Fruit fly (Drosophila melanogaster) whole organism, embryonic: ENCODE measurements around the gene kni.
A peak's percentile ranks its signal among the peaks of the same experiment; 100 is the strongest.

Experiments used
- CG11456 ChIP-seq: fragments of 200-800 bp; sonication (Bioruptor generic); IDR thresholded peaks from 3 replicates; pipeline ENCODE4 v1.3.6; 2022; ENCODE audit warnings: missing biosample characterization, missing genetic modification characterization
- CG11723 ChIP-seq: fragments of 200-800 bp; sonication (Bioruptor generic); optimal IDR thresholded peaks from 2 replicates; lab custom pipeline; 2017; ENCODE audit warnings: missing biosample characterization, mild to moderate bottlenecking, missing genetic modification characterization
- CG12299 ChIP-seq: fragments of 200-800 bp; sonication (Bioruptor generic); optimal IDR thresholded peaks from 2 replicates; lab custom pipeline; 2018; ENCODE audit warnings: missing biosample characterization, mild to moderate bottlenecking, missing genetic modification characterization
- CG13424 ChIP-seq: fragments of 200-800 bp; sonication (Bioruptor generic); optimal IDR thresholded peaks from 2 replicates; lab custom pipeline; 2019; ENCODE audit warnings: missing biosample characterization, mild to moderate bottlenecking, missing genetic modification characterization, moderate library complexity
- CG13894 ChIP-seq: fragments of 200-800 bp; sonication (Bioruptor generic); optimal IDR thresholded peaks from 3 replicates; lab custom pipeline; 2018; ENCODE audit warnings: missing biosample characterization, mild to moderate bottlenecking, missing genetic modification characterization, moderate library complexity
- CG14014 ChIP-seq: fragments of 200-800 bp; sonication (Bioruptor generic); IDR thresholded peaks from 2 replicates; pipeline ENCODE4 v1.3.6; 2022; ENCODE audit warnings: missing biosample characterization, missing genetic modification characterization
- CG15269 ChIP-seq: fragments of 200-800 bp; sonication (Bioruptor generic); optimal IDR thresholded peaks from 2 replicates; lab custom pipeline; 2018; ENCODE audit warnings: missing biosample characterization, mild to moderate bottlenecking, missing genetic modification characterization, moderate library complexity
- CG16813 ChIP-seq: fragments of 200-800 bp; sonication (Bioruptor generic); IDR thresholded peaks from 3 replicates; pipeline ENCODE4 v1.3.6; 2022; ENCODE audit warnings: missing biosample characterization, missing genetic modification characterization; ENCODE audit not compliant: partially characterized antibody
- CG17328 ChIP-seq: fragments of 200-800 bp; sonication (Bioruptor generic); IDR thresholded peaks from 2 replicates; pipeline ENCODE4 v1.3.6; 2022; ENCODE audit warnings: missing biosample characterization, missing genetic modification characterization
- CG17568 ChIP-seq: fragments of 200-800 bp; sonication (Bioruptor generic); optimal IDR thresholded peaks from 2 replicates; lab custom pipeline; 2018; ENCODE audit warnings: missing biosample characterization, mild to moderate bottlenecking, missing genetic modification characterization, moderate library complexity
- CG18476 ChIP-seq: fragments of 200-800 bp; sonication (Bioruptor generic); optimal IDR thresholded peaks from 2 replicates; lab custom pipeline; 2016; ENCODE audit warnings: missing biosample characterization, mild to moderate bottlenecking, missing genetic modification characterization
- CG2712 ChIP-seq: fragments of 200-800 bp; optimal IDR thresholded peaks from 3 replicates; lab custom pipeline; 2019; ENCODE audit warnings: missing biosample characterization, mild to moderate bottlenecking, missing genetic modification characterization, moderate library complexity
- CG30403 ChIP-seq: fragments of 200-800 bp; sonication (Bioruptor generic); optimal IDR thresholded peaks from 3 replicates; lab custom pipeline; 2016; ENCODE audit warnings: missing biosample characterization, missing genetic modification characterization
- CG33557 ChIP-seq: fragments of 200-800 bp; sonication (Bioruptor generic); optimal IDR thresholded peaks from 2 replicates; lab custom pipeline; 2019; ENCODE audit warnings: missing biosample characterization, mild to moderate bottlenecking, missing genetic modification characterization, moderate library complexity
- CG4404 ChIP-seq: fragments of 200-800 bp; sonication (Bioruptor generic); IDR thresholded peaks from 2 replicates; pipeline ENCODE4 v1.3.6; 2022; ENCODE audit warnings: missing biosample characterization, missing genetic modification characterization
- CG4424 ChIP-seq: fragments of 200-800 bp; sonication (Bioruptor generic); optimal IDR thresholded peaks from 3 replicates; lab custom pipeline; 2016; ENCODE audit warnings: missing biosample characterization, missing genetic modification characterization
- CG5245 ChIP-seq: fragments of 200-800 bp; sonication (Bioruptor generic); optimal IDR thresholded peaks from 3 replicates; lab custom pipeline; 2016; ENCODE audit warnings: missing biosample characterization, missing genetic modification characterization
- CG8359 ChIP-seq: fragments of 200-800 bp; sonication (Bioruptor generic); optimal IDR thresholded peaks from 2 replicates; lab custom pipeline; 2017; ENCODE audit warnings: missing biosample characterization, mild to moderate bottlenecking, missing genetic modification characterization, borderline replicate concordance
- CG9609 ChIP-seq: fragments of 200-800 bp; sonication (Bioruptor generic); optimal IDR thresholded peaks from 3 replicates; lab custom pipeline; 2016; ENCODE audit warnings: missing biosample characterization, missing genetic modification characterization
- CG9932 ChIP-seq: fragments of 200-800 bp; sonication (Bioruptor generic); IDR thresholded peaks from 2 replicates; pipeline ENCODE4 v1.3.6; 2022; ENCODE audit warnings: missing biosample characterization, missing genetic modification characterization
- D ChIP-seq, 2 experiments: fragments of 200-800 bp in 1 of 2; fragments of >200 bp in 1 of 2; sonication (Bioruptor generic) in 1 of 2; optimal IDR thresholded peaks; 2 replicates in 1 of 2; 3 replicates in 1 of 2; lab custom pipeline; 2017; ENCODE audit warnings: mild to moderate bottlenecking in 1 of 2, missing biosample characterization in 1 of 2, missing genetic modification characterization in 1 of 2, missing genetic modification reagents in 1 of 2
- Dip2 ChIP-seq: fragments of 200-800 bp; sonication (Bioruptor generic); IDR thresholded peaks from 2 replicates; pipeline ENCODE4 v1.3.6; 2022; ENCODE audit warnings: missing biosample characterization, missing genetic modification characterization
- E2f1 ChIP-seq: fragments of 200-800 bp; sonication (Bioruptor generic); IDR thresholded peaks from 2 replicates; pipeline ENCODE4 v1.3.6; 2022; ENCODE audit warnings: missing biosample characterization, missing genetic modification characterization
- E2f2 ChIP-seq: fragments of 200-800 bp; sonication (Bioruptor generic); IDR thresholded peaks from 2 replicates; pipeline ENCODE4 v1.3.6; 2022; ENCODE audit warnings: missing biosample characterization, missing genetic modification characterization
- Fer2 ChIP-seq: fragments of 200-800 bp; sonication (Bioruptor generic); optimal IDR thresholded peaks from 2 replicates; lab custom pipeline; 2018; ENCODE audit warnings: missing biosample characterization, mild to moderate bottlenecking, missing genetic modification characterization, moderate library complexity
- H2.0 ChIP-seq: fragments of 200-800 bp; sonication (Bioruptor generic); IDR thresholded peaks from 2 replicates; pipeline ENCODE4 v1.3.6; 2022; ENCODE audit warnings: missing biosample characterization, missing genetic modification characterization
- HHEX ChIP-seq: fragments of 200-800 bp; sonication (Bioruptor generic); optimal IDR thresholded peaks from 3 replicates; lab custom pipeline; 2017; ENCODE audit warnings: missing biosample characterization, mild to moderate bottlenecking, missing genetic modification characterization, missing genetic modification reagents
- Hr51 ChIP-seq, 2 experiments: fragments of 200-800 bp; sonication (Bioruptor generic); optimal IDR thresholded peaks; 2 replicates in 1 of 2; 3 replicates in 1 of 2; lab custom pipeline; 2016 to 2018; ENCODE audit warnings: missing biosample characterization in 2 of 2, missing genetic modification characterization in 2 of 2, mild to moderate bottlenecking in 1 of 2, moderate library complexity in 1 of 2
- Nf-YB ChIP-seq: fragments of 200-800 bp; sonication (Bioruptor generic); optimal IDR thresholded peaks from 3 replicates; lab custom pipeline; 2019; ENCODE audit warnings: missing biosample characterization, mild to moderate bottlenecking, missing genetic modification characterization, moderate library complexity
- Oli ChIP-seq: fragments of 200-800 bp; sonication (Bioruptor generic); optimal IDR thresholded peaks from 2 replicates; lab custom pipeline; 2018; ENCODE audit warnings: missing biosample characterization, mild to moderate bottlenecking, missing genetic modification characterization, moderate library complexity
- Pdp1 ChIP-seq, 2 experiments: fragments of 200-800 bp; sonication (Bioruptor generic); optimal IDR thresholded peaks; 3 replicates each; lab custom pipeline; 2016; ENCODE audit warnings: missing biosample characterization in 2 of 2, missing genetic modification characterization in 2 of 2, mild to moderate bottlenecking in 1 of 2, moderate library complexity in 1 of 2
- Spps ChIP-seq: fragments of 200-800 bp; sonication (Bioruptor generic); optimal IDR thresholded peaks from 2 replicates; lab custom pipeline; 2018; ENCODE audit warnings: missing biosample characterization, mild to moderate bottlenecking, missing genetic modification characterization
- TFAM ChIP-seq: fragments of 200-800 bp; sonication (Bioruptor generic); optimal IDR thresholded peaks from 2 replicates; lab custom pipeline; 2017; ENCODE audit warnings: missing biosample characterization, missing genetic modification characterization, inconsistent platforms
- ara ChIP-seq: fragments of 200-800 bp; sonication (Bioruptor generic); IDR thresholded peaks from 2 replicates; pipeline ENCODE4 v1.3.6; 2022; ENCODE audit warnings: missing biosample characterization, missing genetic modification characterization
- bsh ChIP-seq, 2 experiments: fragments of 200-800 bp; sonication (Bioruptor generic); optimal IDR thresholded peaks; 2 replicates each; lab custom pipeline; 2017 to 2018; ENCODE audit warnings: mild to moderate bottlenecking in 2 of 2, missing biosample characterization in 2 of 2, missing genetic modification characterization in 2 of 2, moderate library complexity in 1 of 2
- ci ChIP-seq: fragments of 200-800 bp; sonication (Bioruptor generic); IDR thresholded peaks from 3 replicates; pipeline ENCODE4 v1.3.6; 2022; ENCODE audit warnings: missing biosample characterization, missing genetic modification characterization
- dmrt99B ChIP-seq: fragments of 200-800 bp; sonication (Bioruptor generic); optimal IDR thresholded peaks from 2 replicates; lab custom pipeline; 2018; ENCODE audit warnings: missing biosample characterization, mild to moderate bottlenecking, missing genetic modification characterization, moderate library complexity
- grau ChIP-seq: fragments of 200-800 bp; optimal IDR thresholded peaks from 3 replicates; lab custom pipeline; 2019; ENCODE audit warnings: missing biosample characterization, mild to moderate bottlenecking, missing genetic modification characterization, moderate library complexity
- grn ChIP-seq: fragments of 200-800 bp; sonication (Bioruptor generic); optimal IDR thresholded peaks from 3 replicates; lab custom pipeline; 2017; ENCODE audit warnings: missing biosample characterization, missing genetic modification characterization
- hkb ChIP-seq, 2 experiments: fragments of 200-800 bp in 1 of 2; fragments of >200 bp in 1 of 2; sonication (Bioruptor generic) in 1 of 2; IDR thresholded peaks in 1 of 2; optimal IDR thresholded peaks in 1 of 2; 2 replicates each; pipeline versions ENCODE4 v1.3.6 to Lab custom; 2017 to 2022; ENCODE audit warnings: missing biosample characterization in 1 of 2, missing genetic modification characterization in 1 of 2
- klu ChIP-seq: fragments of 200-800 bp; sonication (Bioruptor generic); IDR thresholded peaks from 2 replicates; pipeline ENCODE4 v1.3.6; 2022; ENCODE audit warnings: missing biosample characterization, missing genetic modification characterization
- org-1 ChIP-seq: fragments of 200-800 bp; sonication (Bioruptor generic); optimal IDR thresholded peaks from 2 replicates; lab custom pipeline; 2017; ENCODE audit warnings: missing biosample characterization, missing genetic modification characterization
- otp ChIP-seq: fragments of 200-800 bp; sonication (Bioruptor generic); IDR thresholded peaks from 3 replicates; pipeline ENCODE4, ENCODE4 v1.3.6; 2022; ENCODE audit warnings: missing biosample characterization, missing genetic modification characterization
- prd ChIP-seq, 3 experiments: fragments of >200 bp in 2 of 3; fragments of 200-800 bp in 1 of 3; sonication (Bioruptor generic) in 1 of 3; optimal IDR thresholded peaks in 2 of 3; IDR thresholded peaks in 1 of 3; 2 replicates in 2 of 3; 3 replicates in 1 of 3; pipeline versions ENCODE4 v1.3.6 to Lab custom; 2017 to 2022; ENCODE audit warnings: missing biosample characterization in 1 of 3, missing genetic modification characterization in 1 of 3
- sug ChIP-seq: fragments of 200-800 bp; optimal IDR thresholded peaks from 2 replicates; lab custom pipeline; 2019; ENCODE audit warnings: missing biosample characterization, mild to moderate bottlenecking, missing genetic modification characterization, moderate library complexity
- zen ChIP-seq: fragments of 200-800 bp; sonication (Bioruptor generic); optimal IDR thresholded peaks from 3 replicates; lab custom pipeline; 2018; ENCODE audit warnings: missing biosample characterization, mild to moderate bottlenecking, missing genetic modification characterization, moderate library complexity

The kni gene

dm6 chr3L:20710475-20711177, 15.4 kb upstream of the kni start (continued):
- TF ChIP-seq ara (GFP tag; lab: Robert Waterston, UW) (0 out of 2 replicates have a peak, but pooled peaks have one; percentile 55), CG11456 (GFP tag; lab: Robert Waterston, UW) (no peak), Oli (tag; lab: Kevin White, UChicago) (peak; percentile 31), ci (GFP tag; lab: Robert Waterston, UW) (peak; percentile 72), Pdp1 (GFP tag; optimal IDR thresholded peaks at IDR 0.05; lab: Kevin White, UChicago) (peak in 1 of 2 experiments; percentile 7), bsh (GFP tag; optimal IDR thresholded peaks at IDR 0.05; lab: Kevin White, UChicago) (peak in 1 of 2 experiments; percentile 64), sug (no peak), grau (tag; lab: Kevin White, UChicago) (peak; percentile 41), CG17568 (GFP tag; lab: Kevin White, UChicago) (peak; percentile 21), CG13894 (tag; lab: Kevin White, UChicago) (no peak), CG30403 (GFP tag; lab: Kevin White, UChicago) (peak; percentile 52), CG2712 (peak; percentile 54), CG4424 (GFP tag; lab: Kevin White, UChicago) (peak; percentile 52), CG15269 (tag; lab: Kevin White, UChicago) (peak; percentile 44), otp (0 out of 3 replicates have a peak, but pooled peaks have one; percentile 35), CG9609 (no peak), CG33557 (GFP tag; lab: Kevin White, UChicago) (no peak), HHEX (peak; percentile 8), CG17328 (GFP tag; lab: Robert Waterston, UW) (0 out of 2 replicates have a peak, but pooled peaks have one; percentile 45), E2f2 (GFP tag; lab: Robert Waterston, UW) (no peak; the same call in 1 of the 2 replicates), Nf-YB (GFP tag; lab: Kevin White, UChicago) (peak; percentile 8), hkb (optimal IDR thresholded peaks at IDR 0.05; lab: Kevin White, UChicago) (no peak), hkb (GFP tag; IDR thresholded peaks at IDR 0.05; lab: Robert Waterston, UW) (peak; percentile 45; the same call in 1 of the 2 replicates), CG11723 (GFP tag; lab: Kevin White, UChicago) (no peak), dmrt99B (tag; lab: Kevin White, UChicago) (peak; percentile 67), D (optimal IDR thresholded peaks at IDR 0.05; lab: Kevin White, UChicago) (no peak), D (GFP tag; optimal IDR thresholded peaks at IDR 0.05; lab: Kevin White, UChicago) (peak; percentile 36), CG8359 (GFP tag; lab: Kevin White, UChicago) (peak; percentile 14), org-1 (GFP tag; lab: Kevin White, UChicago) (no peak), CG12299 (tag; lab: Kevin White, UChicago) (no peak), Hr51 (GFP tag; optimal IDR thresholded peaks at IDR 0.05; lab: Kevin White, UChicago) (peak in 1 of 2 experiments; percentile 55), zen (tag; lab: Kevin White, UChicago) (peak; percentile 9), TFAM (GFP tag; lab: Kevin White, UChicago) (no peak), CG9932 (GFP tag; lab: Robert Waterston, UW) (peak; percentile 45; the same call in 1 of the 2 replicates), klu (GFP tag; lab: Robert Waterston, UW) (no peak), CG18476 (GFP tag; lab: Kevin White, UChicago) (no peak), grn (GFP tag; lab: Kevin White, UChicago) (peak; percentile 5), CG4404 (GFP tag; lab: Robert Waterston, UW) (no peak), CG5245 (GFP tag; lab: Kevin White, UChicago) (peak; percentile 37), CG14014 (GFP tag; lab: Robert Waterston, UW) (0 out of 2 replicates have a peak, but pooled peaks have one; percentile 50), E2f1 (0 out of 2 replicates have a peak, but pooled peaks have one; percentile 37), H2.0 (GFP tag; lab: Robert Waterston, UW) (no peak), Spps (tag; lab: Kevin White, UChicago) (peak; percentile 14), CG13424 (peak; percentile 48), Dip2 (GFP tag; lab: Robert Waterston, UW) (no peak), Fer2 (no peak), prd (optimal IDR thresholded peaks at IDR 0.05; lab: Kevin White, UChicago) (no peak), prd (GFP tag; IDR thresholded peaks at IDR 0.05; lab: Robert Waterston, UW) (peak; percentile 62; the same call in 1 of the 3 replicates), CG16813 (GFP tag; lab: Robert Waterston, UW) (no peak)
